Worm (Caenorhabditis elegans) whole organism, early embryonic: ENCODE measurements around the gene T14G8.4.

Experiments used
- B0310.2 ChIP-seq: sonication (generic microtip); optimal IDR thresholded peaks from 2 replicates; lab custom pipeline; 2016; ENCODE audit warnings: mild to moderate bottlenecking, missing genetic modification characterization, missing compliant biosample characterization
- F13C5.2 ChIP-seq: sonication (generic microtip); optimal IDR thresholded peaks from 2 replicates; lab custom pipeline; 2017; ENCODE audit warnings: mild to moderate bottlenecking, missing genetic modification characterization, inconsistent platforms, missing compliant biosample characterization
- aly-1 ChIP-seq: sonication (generic microtip); optimal IDR thresholded peaks from 2 replicates; lab custom pipeline; 2016; ENCODE audit warnings: missing genetic modification characterization, missing compliant biosample characterization
- ama-1 ChIP-seq: fragments of 150-350 bp; optimal IDR thresholded peaks from 2 replicates; lab custom pipeline; 2014
- ceh-13 ChIP-seq: fragments of 200-800 bp; sonication (Bioruptor generic); optimal IDR thresholded peaks from 2 replicates; lab custom pipeline; 2018; ENCODE audit warnings: mild to moderate bottlenecking, missing genetic modification characterization, missing compliant biosample characterization
- ceh-36 ChIP-seq: sonication (generic microtip); optimal IDR thresholded peaks from 2 replicates; lab custom pipeline; 2016; ENCODE audit warnings: missing genetic modification characterization, inconsistent platforms, missing compliant biosample characterization
- ets-7 ChIP-seq: sonication (generic microtip); optimal IDR thresholded peaks from 2 replicates; lab custom pipeline; 2016; ENCODE audit warnings: missing genotype, missing genetic modification characterization, missing compliant biosample characterization
- flt-1 ChIP-seq: fragments of 200-800 bp; sonication (Bioruptor generic); IDR thresholded peaks from 2 replicates; pipeline ENCODE4 v1.3.6; 2022; ENCODE audit warnings: missing genetic modification characterization, missing compliant biosample characterization
- hmbx-1 ChIP-seq: sonication (generic microtip); optimal IDR thresholded peaks from 2 replicates; lab custom pipeline; 2016; ENCODE audit warnings: mild to moderate bottlenecking, missing genetic modification characterization, missing compliant biosample characterization
- hmg-4 ChIP-seq: fragments of 200-800 bp; sonication (Bioruptor generic); optimal IDR thresholded peaks from 2 replicates; lab custom pipeline; 2018; ENCODE audit warnings: mild to moderate bottlenecking, missing genetic modification characterization, missing compliant biosample characterization
- hnd-1 ChIP-seq: sonication (generic microtip); optimal IDR thresholded peaks from 2 replicates; lab custom pipeline; 2016; ENCODE audit warnings: missing genetic modification characterization, missing compliant biosample characterization
- pes-1 ChIP-seq: fragments of 200-800 bp; sonication (Bioruptor generic); IDR thresholded peaks from 2 replicates; pipeline ENCODE4 v1.3.6; 2022; ENCODE audit warnings: missing genetic modification reagents, missing genetic modification characterization, missing compliant biosample characterization
- scrt-1 ChIP-seq: fragments of 200-800 bp; sonication (Bioruptor generic); IDR thresholded peaks from 2 replicates; pipeline ENCODE4 v1.3.6; 2022; ENCODE audit warnings: missing genetic modification characterization, missing compliant biosample characterization
- sea-1 ChIP-seq: fragments of 200-800 bp; sonication (Bioruptor generic); conservative IDR thresholded peaks from 2 replicates; pipeline ENCODE4 v1.3.6; 2022; ENCODE audit warnings: missing genetic modification characterization, missing compliant biosample characterization
- tbx-11 ChIP-seq: fragments of 200-800 bp; sonication (Bioruptor generic); IDR thresholded peaks from 2 replicates; pipeline ENCODE4 v1.3.6; 2022; ENCODE audit warnings: missing genetic modification characterization, missing compliant biosample characterization
- tbx-37 ChIP-seq: fragments of 200-800 bp; sonication (Bioruptor generic); conservative IDR thresholded peaks from 2 replicates; pipeline ENCODE4 v1.3.6; 2022; ENCODE audit warnings: missing genetic modification reagents, missing genetic modification characterization, missing compliant biosample characterization
- tra-4 ChIP-seq: sonication (generic microtip); optimal IDR thresholded peaks from 2 replicates; lab custom pipeline; 2017; ENCODE audit warnings: missing genetic modification characterization, missing compliant biosample characterization

T14G8.4 gene

DNA sequence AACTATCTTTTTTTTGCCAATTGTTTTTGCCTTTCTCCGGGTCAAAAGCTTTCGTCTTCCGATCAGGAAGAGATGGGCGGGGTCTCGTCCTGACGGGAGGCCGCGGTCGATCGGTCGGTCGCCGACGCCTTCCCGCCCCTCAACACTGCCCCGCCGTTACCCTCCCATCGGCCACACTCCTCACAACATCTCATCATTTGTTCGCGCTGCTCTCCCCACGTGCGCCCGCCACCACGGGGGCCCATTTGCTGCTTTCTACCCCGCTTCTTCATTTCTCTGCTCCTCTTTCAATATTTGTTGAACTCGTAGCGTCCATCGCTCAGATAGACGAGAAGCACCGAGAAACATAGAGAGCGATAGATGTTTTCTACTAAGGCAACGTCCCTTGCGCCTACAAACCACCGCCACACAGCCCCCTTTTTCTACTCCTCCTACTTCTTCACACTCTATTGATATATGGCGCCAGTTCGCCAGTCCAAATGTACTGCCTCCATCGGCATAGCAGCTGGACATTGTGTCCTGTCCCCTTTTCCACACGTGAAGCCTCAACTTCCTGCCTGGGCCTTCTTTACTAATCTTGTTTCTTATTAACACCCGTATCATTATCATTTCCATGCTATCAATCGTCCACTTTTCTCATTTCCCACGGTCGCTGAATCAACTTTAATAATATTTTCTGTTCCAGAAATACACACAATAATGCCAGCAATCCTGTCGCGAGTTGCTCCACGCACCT lies 13.3 kb upstream of the T14G8.4 start, which contains the start of gene bcat-1:
bcat-1 (plus strand) TSS at position 686 of the 736 bp plus-strand sequence.
- TF ChIP-seq aly-1 (tag; lab: Kevin White, UChicago), result peak; percentile 13
- TF ChIP-seq tra-4 (tag; lab: Kevin White, UChicago), result no peak

DNA sequence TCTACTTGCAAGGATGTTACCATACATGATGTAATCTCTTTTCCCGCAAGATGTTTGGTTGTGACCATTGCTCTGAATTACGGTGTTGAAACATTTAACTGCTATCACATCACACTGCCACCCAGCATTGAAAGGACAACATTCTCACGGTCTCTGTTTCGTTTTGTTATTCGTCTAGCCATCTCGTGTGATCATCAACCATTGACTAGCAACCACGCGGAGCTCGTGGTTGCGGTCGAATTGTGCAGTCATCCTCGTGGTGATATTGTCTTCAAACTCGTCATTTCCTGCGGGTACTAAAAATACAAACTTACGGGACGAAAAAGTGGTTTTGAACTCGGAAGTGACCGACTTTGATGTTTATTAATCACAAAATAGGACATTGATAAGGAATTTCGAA lies 12.0 kb upstream of the T14G8.4 start:
- TF ChIP-seq ceh-36 (tag; lab: Kevin White, UChicago) (no peak), ceh-13 (GFP tag; lab: Kevin White, UChicago) (no peak), aly-1 (tag; lab: Kevin White, UChicago) (no peak), tbx-11 (no peak), F13C5.2 (tag; lab: Kevin White, UChicago) (no peak), hmg-4 (no peak), tra-4 (tag; lab: Kevin White, UChicago) (no peak), hnd-1 (tag; lab: Kevin White, UChicago) (no peak), tbx-37 (GFP tag; lab: Robert Waterston, UW) (no peak), sea-1 (no peak), B0310.2 (tag; lab: Kevin White, UChicago) (no peak), pes-1 (no peak), flt-1 (no peak), scrt-1 (no peak)

DNA sequence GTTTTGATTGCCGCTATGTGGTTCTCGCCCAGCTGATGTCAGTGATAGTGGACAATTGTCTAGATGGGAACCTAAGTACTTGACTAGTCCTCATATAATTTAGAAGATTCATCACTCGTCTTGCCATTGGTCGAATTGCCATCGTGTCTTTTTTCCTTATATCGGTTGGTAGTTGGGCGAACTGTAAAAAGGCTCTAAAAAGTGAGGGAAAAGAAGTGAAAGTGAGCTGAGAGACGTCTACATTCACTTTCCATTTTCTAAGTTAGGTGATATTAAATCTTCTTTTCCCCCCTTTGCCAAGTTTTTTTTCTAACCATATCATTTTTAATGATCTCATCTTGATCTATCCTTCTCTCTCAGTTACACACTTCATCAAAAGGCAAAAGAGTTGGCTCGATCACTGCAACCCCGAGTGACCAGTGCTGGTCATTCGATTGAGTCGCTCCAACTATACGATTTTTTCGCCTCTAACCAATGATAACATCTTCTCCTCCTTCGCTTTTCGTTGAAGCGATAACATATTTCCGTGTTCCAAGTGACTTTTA lies 11.2 kb upstream of the T14G8.4 start:
- TF ChIP-seq flt-1, result no peak
- TF ChIP-seq tbx-37 (GFP tag; lab: Robert Waterston, UW), result no peak
- TF ChIP-seq hmg-4, result no peak
- TF ChIP-seq aly-1 (tag; lab: Kevin White, UChicago), result no peak
- no peak for TF ChIP-seq F13C5.2 (tag; lab: Kevin White, UChicago)
- no peak for TF ChIP-seq ceh-13 (GFP tag; lab: Kevin White, UChicago)
- no peak for TF ChIP-seq hnd-1 (tag; lab: Kevin White, UChicago)
- TF ChIP-seq scrt-1, result no peak
- no peak for TF ChIP-seq ceh-36 (tag; lab: Kevin White, UChicago)
- TF ChIP-seq pes-1, result no peak
- TF ChIP-seq tbx-11, result no peak
- TF ChIP-seq ama-1, result no peak

DNA sequence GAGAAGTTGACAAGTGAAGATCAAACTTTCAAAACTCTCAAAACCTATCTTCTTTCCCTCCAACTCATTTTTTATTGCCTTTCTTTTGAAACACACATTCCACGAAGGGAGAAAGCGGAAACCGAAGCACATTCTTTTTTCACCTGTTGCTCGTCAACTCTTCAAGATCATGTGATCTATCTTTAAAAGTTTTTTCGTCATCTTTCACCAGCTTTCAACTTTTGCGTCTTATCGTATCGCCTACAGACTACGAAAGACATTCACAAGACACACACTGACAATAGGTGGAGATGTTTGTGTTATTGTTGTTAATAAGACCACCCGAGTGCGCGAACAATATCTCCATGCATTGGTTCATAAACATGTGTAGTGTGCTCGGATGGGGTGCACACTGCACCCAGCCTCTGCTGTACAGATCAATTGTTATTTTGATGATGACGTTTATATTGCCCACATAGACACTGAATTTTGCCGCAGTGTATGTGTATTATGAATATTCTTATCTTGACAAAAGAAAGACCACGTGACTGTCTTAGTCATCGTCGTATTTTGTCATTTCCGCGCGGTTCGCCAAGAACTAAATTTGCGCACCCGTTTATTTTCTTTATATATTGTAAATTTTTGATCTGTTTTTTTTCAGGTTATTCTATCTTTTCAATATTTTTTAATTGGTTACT lies 10.1 kb upstream of the T14G8.4 start:
- TF ChIP-seq scrt-1 (no peak), sea-1 (no peak), ama-1 (no peak), hnd-1 (tag; lab: Kevin White, UChicago) (no peak), ceh-36 (tag; lab: Kevin White, UChicago) (no peak), aly-1 (tag; lab: Kevin White, UChicago) (no peak), B0310.2 (tag; lab: Kevin White, UChicago) (no peak), tbx-37 (GFP tag; lab: Robert Waterston, UW) (no peak), F13C5.2 (tag; lab: Kevin White, UChicago) (no peak), hmbx-1 (tag; lab: Kevin White, UChicago) (no peak), flt-1 (no peak)

DNA sequence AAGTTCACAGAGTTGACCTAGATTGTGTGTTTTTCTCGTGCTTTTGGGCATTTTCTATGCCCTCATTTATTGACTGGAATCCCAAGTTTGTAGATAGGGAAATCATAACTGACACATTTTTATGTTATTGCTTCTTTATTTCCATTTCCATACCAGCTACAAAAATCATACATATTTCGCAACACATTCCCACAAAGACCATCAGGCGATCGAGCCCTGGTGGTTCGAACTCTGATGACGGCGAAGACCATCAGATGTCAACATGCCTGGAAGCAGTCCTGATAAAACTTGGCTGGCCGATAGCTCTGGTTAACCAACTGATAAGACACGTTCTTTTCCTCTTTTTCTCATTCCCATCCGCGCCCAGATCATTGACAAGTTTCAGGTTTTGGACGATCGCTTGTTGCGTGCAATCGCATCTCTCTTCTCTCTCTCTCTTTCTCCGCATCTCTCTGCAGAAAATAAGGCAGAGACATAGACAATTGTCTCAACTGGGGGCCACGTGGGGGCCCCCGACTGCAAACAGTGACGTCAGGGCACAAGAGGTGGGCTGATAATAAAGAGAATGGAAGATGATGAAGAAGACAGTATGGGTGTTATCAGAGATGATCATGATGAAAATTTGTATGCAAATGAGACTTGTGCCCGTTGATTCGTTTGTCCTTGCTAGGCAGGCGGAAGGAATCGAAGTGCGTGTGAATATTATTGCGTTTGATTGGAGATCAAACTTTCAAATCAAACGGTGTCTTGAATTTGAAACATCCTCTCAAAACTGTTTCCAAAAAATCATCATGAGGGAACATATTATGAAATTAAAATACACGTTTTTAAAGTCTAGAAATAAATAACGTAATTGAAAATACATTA lies 8.6 kb upstream of the T14G8.4 start:
- TF ChIP-seq tbx-11 (0 out of 2 replicates have a peak, but pooled peaks have one; percentile 36), ama-1 (no peak), hmg-4 (no peak), hmbx-1 (tag; lab: Kevin White, UChicago) (no peak)

ce11 chrX:12869827-12870394 lies 6.2 kb upstream of the T14G8.4 start:
- TF ChIP-seq hnd-1 (tag; lab: Kevin White, UChicago), result no peak
- TF ChIP-seq flt-1, result no peak
- TF ChIP-seq tra-4 (tag; lab: Kevin White, UChicago), result no peak
- no peak for TF ChIP-seq ets-7
- no peak for TF ChIP-seq hmbx-1 (tag; lab: Kevin White, UChicago)
- no peak for TF ChIP-seq aly-1 (tag; lab: Kevin White, UChicago)
- no peak for TF ChIP-seq sea-1
- no peak for TF ChIP-seq tbx-11
- TF ChIP-seq hmg-4, result no peak
- no peak for TF ChIP-seq scrt-1

DNA sequence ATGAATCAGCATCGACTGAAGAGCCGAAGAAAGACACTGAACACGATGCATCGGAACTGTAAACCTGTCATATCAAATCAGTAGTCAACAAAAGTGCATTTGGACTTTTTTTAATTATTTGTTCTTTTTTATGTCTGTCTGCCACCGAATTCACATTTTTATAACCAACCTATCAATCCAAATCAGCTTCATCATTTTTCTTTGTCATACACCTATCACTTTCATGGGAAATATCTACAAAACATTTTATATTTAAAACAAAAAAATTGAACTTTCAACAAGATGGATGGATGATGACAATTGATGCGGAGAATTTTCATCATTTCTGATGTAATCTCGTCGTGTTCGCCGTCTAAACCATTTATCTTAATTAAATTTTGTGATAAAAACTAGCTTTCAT lies 5.7 kb upstream of the T14G8.4 start:
- TF ChIP-seq tbx-11 (no peak), aly-1 (tag; lab: Kevin White, UChicago) (no peak), scrt-1 (no peak), ama-1 (no peak)
